Fruit fly (Drosophila melanogaster): ENCODE measurements around the gene CG11600.

The CG11600 gene

dm6 chr3R:12685290-12685689 lies 49.0 kb downstream of the CG11600 start:
- TF ChIP-seq EcR (GFP tag; optimal IDR thresholded peaks at IDR 0.05) (no peak), CG8478 (optimal IDR thresholded peaks at IDR 0.05) (no peak), usp (GFP tag; optimal IDR thresholded peaks at IDR 0.05) (no peak), psq (optimal IDR thresholded peaks at IDR 0.05) (no peak), Dll (optimal IDR thresholded peaks at IDR 0.05) (no peak), pan (optimal IDR thresholded peaks at IDR 0.05) (no peak)

All from whole organism.